Worm (Caenorhabditis elegans) whole organism, early embryonic: ENCODE results near the gene rpl-26.

Experiments used
- aly-1 ChIP-seq: sonication (generic microtip); optimal IDR thresholded peaks from 2 replicates; lab custom pipeline; 2016; ENCODE audit warnings: missing genetic modification characterization, missing compliant biosample characterization
- ceh-36 ChIP-seq: sonication (generic microtip); optimal IDR thresholded peaks from 2 replicates; lab custom pipeline; 2016; ENCODE audit warnings: missing genetic modification characterization, inconsistent platforms, missing compliant biosample characterization
- sea-1 ChIP-seq: fragments of 200-800 bp; sonication (Bioruptor generic); conservative IDR thresholded peaks from 2 replicates; pipeline ENCODE4 v1.3.6; 2022; ENCODE audit warnings: missing genetic modification characterization, missing compliant biosample characterization

- no peak for TF ChIP-seq aly-1 (tag; lab: Kevin White, UChicago)
- TF ChIP-seq sea-1 (GFP tag; lab: Robert Waterston, UW) = no peak
- TF ChIP-seq ceh-36 = no peak
Measured at ce11 chrII:8610085-8610484, 7.5 kb downstream of the rpl-26 start, which contains the start of gene F28C6.9.
